Fruit fly (Drosophila melanogaster) whole organism, embryonic: ENCODE results near the gene cno.

Experiments used
- Bgb ChIP-seq: fragments of 200-800 bp; sonication (Bioruptor generic); IDR thresholded peaks from 2 replicates; pipeline ENCODE4 v1.3.6; 2022; ENCODE audit warnings: missing biosample characterization, missing genetic modification characterization; ENCODE audit not compliant: partially characterized antibody
- CG10267 ChIP-seq: fragments of 200-800 bp; sonication (Bioruptor generic); optimal IDR thresholded peaks from 2 replicates; lab custom pipeline; 2018; ENCODE audit warnings: missing biosample characterization, mild to moderate bottlenecking, missing genetic modification characterization, moderate library complexity
- CG11504 ChIP-seq: fragments of 200-800 bp; sonication (Bioruptor generic); optimal IDR thresholded peaks from 3 replicates; lab custom pipeline; 2019; ENCODE audit warnings: missing biosample characterization, mild to moderate bottlenecking, missing genetic modification characterization, moderate library complexity
- CG12236 ChIP-seq: fragments of 200-800 bp; sonication (Bioruptor generic); optimal IDR thresholded peaks from 2 replicates; lab custom pipeline; 2016; ENCODE audit warnings: missing biosample characterization, missing genetic modification characterization
- CG13775 ChIP-seq: fragments of 200-800 bp; sonication (Bioruptor generic); optimal IDR thresholded peaks from 3 replicates; lab custom pipeline; 2017; ENCODE audit warnings: missing biosample characterization, mild to moderate bottlenecking, missing genetic modification characterization
- CG15269 ChIP-seq: fragments of 200-800 bp; sonication (Bioruptor generic); optimal IDR thresholded peaks from 2 replicates; lab custom pipeline; 2018; ENCODE audit warnings: missing biosample characterization, mild to moderate bottlenecking, missing genetic modification characterization, moderate library complexity
- CG15479 ChIP-seq: fragments of 200-800 bp; sonication (Bioruptor generic); optimal IDR thresholded peaks from 3 replicates; lab custom pipeline; 2019; ENCODE audit warnings: missing biosample characterization, mild to moderate bottlenecking, missing genetic modification characterization, moderate library complexity
- CG15514 ChIP-seq: fragments of 200-800 bp; sonication (Bioruptor generic); optimal IDR thresholded peaks from 3 replicates; lab custom pipeline; 2017; ENCODE audit warnings: missing biosample characterization, missing genetic modification characterization, mild to moderate bottlenecking, moderate library complexity, missing genetic modification reagents
- CG16863 ChIP-seq: fragments of 200-800 bp; sonication (Bioruptor generic); optimal IDR thresholded peaks from 3 replicates; lab custom pipeline; 2016; ENCODE audit warnings: missing biosample characterization, missing genetic modification characterization
- CG17186 ChIP-seq: fragments of 200-800 bp; sonication (Bioruptor generic); optimal IDR thresholded peaks from 3 replicates; lab custom pipeline; 2017; ENCODE audit warnings: missing biosample characterization, missing genetic modification reagents, missing genetic modification characterization
- CG17385 ChIP-seq: fragments of 200-800 bp; sonication (Bioruptor generic); optimal IDR thresholded peaks from 3 replicates; lab custom pipeline; 2018; ENCODE audit warnings: missing biosample characterization, mild to moderate bottlenecking, missing genetic modification characterization
- CG18011 ChIP-seq: fragments of 200-800 bp; sonication (Bioruptor generic); optimal IDR thresholded peaks from 2 replicates; lab custom pipeline; 2017; ENCODE audit warnings: missing biosample characterization, missing genetic modification characterization, mild to moderate bottlenecking, moderate library complexity, missing genotype
- CG18262 ChIP-seq: fragments of 200-800 bp; optimal IDR thresholded peaks from 3 replicates; lab custom pipeline; 2019; ENCODE audit warnings: missing biosample characterization, mild to moderate bottlenecking, missing genetic modification characterization, moderate library complexity
- CG18599 ChIP-seq: fragments of 200-800 bp; sonication (Bioruptor generic); optimal IDR thresholded peaks from 3 replicates; lab custom pipeline; 2017; ENCODE audit warnings: missing biosample characterization, missing genetic modification characterization, mild to moderate bottlenecking, moderate library complexity, missing genetic modification reagents
- CG2712 ChIP-seq: fragments of 200-800 bp; optimal IDR thresholded peaks from 3 replicates; lab custom pipeline; 2019; ENCODE audit warnings: missing biosample characterization, mild to moderate bottlenecking, missing genetic modification characterization, moderate library complexity
- CG5953 ChIP-seq: fragments of 200-800 bp; sonication (Bioruptor generic); IDR thresholded peaks from 2 replicates; pipeline ENCODE4 v1.3.6; 2022; ENCODE audit warnings: missing biosample characterization, missing genetic modification characterization
- CG8281 ChIP-seq: fragments of 200-800 bp; sonication (Bioruptor generic); optimal IDR thresholded peaks from 2 replicates; lab custom pipeline; 2018; ENCODE audit warnings: missing biosample characterization, mild to moderate bottlenecking, missing genetic modification characterization, moderate library complexity
- Dip3 ChIP-seq: fragments of 200-800 bp; sonication (Bioruptor generic); optimal IDR thresholded peaks from 3 replicates; lab custom pipeline; 2016; ENCODE audit warnings: missing biosample characterization, missing genetic modification characterization
- Doc3 ChIP-seq: fragments of 200-800 bp; sonication (Bioruptor generic); IDR thresholded peaks from 3 replicates; pipeline ENCODE4 v1.3.6; 2022; ENCODE audit warnings: missing biosample characterization, missing genetic modification characterization; ENCODE audit not compliant: partially characterized antibody
- H2.0 ChIP-seq: fragments of 200-800 bp; sonication (Bioruptor generic); IDR thresholded peaks from 2 replicates; pipeline ENCODE4 v1.3.6; 2022; ENCODE audit warnings: missing biosample characterization, missing genetic modification characterization
- HHEX ChIP-seq: fragments of 200-800 bp; sonication (Bioruptor generic); optimal IDR thresholded peaks from 3 replicates; lab custom pipeline; 2017; ENCODE audit warnings: missing biosample characterization, mild to moderate bottlenecking, missing genetic modification characterization, missing genetic modification reagents
- Hey ChIP-seq: fragments of 200-800 bp; sonication (Bioruptor generic); optimal IDR thresholded peaks from 3 replicates; lab custom pipeline; 2018; ENCODE audit warnings: missing biosample characterization, mild to moderate bottlenecking, missing genetic modification characterization
- Nf-YB ChIP-seq: fragments of 200-800 bp; sonication (Bioruptor generic); optimal IDR thresholded peaks from 3 replicates; lab custom pipeline; 2019; ENCODE audit warnings: missing biosample characterization, mild to moderate bottlenecking, missing genetic modification characterization, moderate library complexity
- Oaz ChIP-seq: fragments of 200-800 bp; sonication (Bioruptor generic); IDR thresholded peaks from 2 replicates; pipeline ENCODE4 v1.3.6; 2022; ENCODE audit warnings: missing biosample characterization, missing genetic modification characterization
- Optix ChIP-seq: fragments of 200-800 bp; sonication (Bioruptor generic); IDR thresholded peaks from 3 replicates; pipeline ENCODE4 v1.3.6; 2022; ENCODE audit warnings: missing biosample characterization, missing genetic modification characterization
- PHDP ChIP-seq: fragments of 200-800 bp; sonication (Bioruptor generic); optimal IDR thresholded peaks from 3 replicates; lab custom pipeline; 2018; ENCODE audit warnings: missing biosample characterization, mild to moderate bottlenecking, missing genetic modification characterization, moderate library complexity
- Six4 ChIP-seq: fragments of 200-800 bp; sonication (Bioruptor generic); optimal IDR thresholded peaks from 2 replicates; lab custom pipeline; 2016; ENCODE audit warnings: missing biosample characterization, missing genetic modification characterization
- amos ChIP-seq: fragments of 200-800 bp; sonication (Bioruptor generic); IDR thresholded peaks from 2 replicates; pipeline ENCODE4 v1.3.6; 2022; ENCODE audit warnings: missing biosample characterization, missing genetic modification characterization; ENCODE audit not compliant: partially characterized antibody
- ap ChIP-seq: fragments of 200-800 bp; sonication (Bioruptor generic); IDR thresholded peaks from 2 replicates; pipeline ENCODE4 v1.3.6; 2022; ENCODE audit warnings: missing biosample characterization, missing genetic modification characterization
- az2 ChIP-seq: fragments of 200-800 bp; sonication (Bioruptor generic); optimal IDR thresholded peaks from 3 replicates; lab custom pipeline; 2016; ENCODE audit warnings: missing biosample characterization, missing genetic modification characterization
- bcd ChIP-seq: fragments of 200-800 bp; sonication (Bioruptor generic); optimal IDR thresholded peaks from 2 replicates; lab custom pipeline; 2017; ENCODE audit warnings: missing biosample characterization, mild to moderate bottlenecking, missing genetic modification characterization
- emc ChIP-seq: fragments of 200-800 bp; sonication (Bioruptor generic); optimal IDR thresholded peaks from 2 replicates; lab custom pipeline; 2016; ENCODE audit warnings: missing biosample characterization, missing genetic modification characterization
- en ChIP-seq: fragments of 200-800 bp; sonication (Bioruptor generic); optimal IDR thresholded peaks from 2 replicates; lab custom pipeline; 2016; ENCODE audit warnings: missing biosample characterization, missing genetic modification characterization
- gsb ChIP-seq: fragments of 200-800 bp; sonication (Bioruptor generic); IDR thresholded peaks from 2 replicates; pipeline ENCODE4 v1.3.6; 2022; ENCODE audit warnings: missing biosample characterization, missing genetic modification characterization
- lola ChIP-seq, 3 experiments: fragments of >200 bp in 2 of 3; fragments of 200-800 bp in 1 of 3; sonication (Bioruptor generic) in 1 of 3; optimal IDR thresholded peaks; 2 replicates each; lab custom pipeline; 2017 to 2019; ENCODE audit warnings: missing biosample characterization in 3 of 3, missing genetic modification characterization in 3 of 3, mild to moderate bottlenecking in 1 of 3, moderate library complexity in 1 of 3
- luna ChIP-seq: fragments of 200-800 bp; sonication (Bioruptor generic); optimal IDR thresholded peaks from 2 replicates; lab custom pipeline; 2016; ENCODE audit warnings: missing biosample characterization, missing genetic modification characterization
- mirr ChIP-seq: fragments of 200-800 bp; sonication (Bioruptor generic); optimal IDR thresholded peaks from 3 replicates; lab custom pipeline; 2018; ENCODE audit warnings: missing biosample characterization, mild to moderate bottlenecking, missing genetic modification characterization
- nerfin-1 ChIP-seq: fragments of 200-800 bp; sonication (Bioruptor generic); optimal IDR thresholded peaks from 3 replicates; lab custom pipeline; 2019; ENCODE audit warnings: missing biosample characterization, mild to moderate bottlenecking, missing genetic modification characterization, moderate library complexity
- oc ChIP-seq: fragments of 200-800 bp; sonication (Bioruptor generic); optimal IDR thresholded peaks from 2 replicates; lab custom pipeline; 2018; ENCODE audit warnings: missing biosample characterization, mild to moderate bottlenecking, missing genetic modification characterization, moderate library complexity
- pan ChIP-seq, 4 experiments: fragments of >200 bp in 3 of 4; fragments of 200-800 bp in 1 of 4; sonication (Bioruptor generic) in 1 of 4; optimal IDR thresholded peaks in 3 of 4; IDR thresholded peaks in 1 of 4; 2 replicates each; pipeline versions ENCODE4 v1.3.6 to Lab custom; 2017 to 2022; ENCODE audit warnings: missing biosample characterization in 2 of 4, missing genetic modification characterization in 2 of 4, mixed read lengths in 1 of 4
- phol ChIP-seq: fragments of 200-800 bp; sonication (Bioruptor generic); optimal IDR thresholded peaks from 3 replicates; lab custom pipeline; 2018; ENCODE audit warnings: missing biosample characterization, mild to moderate bottlenecking, missing genetic modification characterization, moderate library complexity
- ro ChIP-seq: fragments of 200-800 bp; sonication (Bioruptor generic); IDR thresholded peaks from 2 replicates; pipeline ENCODE4 v1.3.6; 2022; ENCODE audit warnings: missing biosample characterization, missing genetic modification characterization
- run ChIP-seq: fragments of 200-800 bp; sonication (Bioruptor generic); optimal IDR thresholded peaks from 3 replicates; lab custom pipeline; 2018; ENCODE audit warnings: missing biosample characterization, mild to moderate bottlenecking, missing genetic modification characterization
- slou ChIP-seq: fragments of 200-800 bp; sonication (Bioruptor generic); optimal IDR thresholded peaks from 3 replicates; lab custom pipeline; 2016; ENCODE audit warnings: missing biosample characterization, missing genetic modification characterization
- so ChIP-seq: fragments of 200-800 bp; sonication (Bioruptor generic); IDR thresholded peaks from 3 replicates; pipeline ENCODE4 v1.3.6; 2022; ENCODE audit warnings: missing biosample characterization, missing genetic modification characterization
- sob ChIP-seq: fragments of 200-800 bp; sonication (Bioruptor generic); IDR thresholded peaks from 2 replicates; pipeline ENCODE4 v1.3.6; 2022; ENCODE audit warnings: missing biosample characterization, missing genetic modification characterization
- tio ChIP-seq: fragments of 200-800 bp; sonication (Bioruptor generic); optimal IDR thresholded peaks from 2 replicates; lab custom pipeline; 2017; ENCODE audit warnings: missing biosample characterization, missing genetic modification characterization, inconsistent platforms
- toy ChIP-seq: fragments of 200-800 bp; sonication (Bioruptor generic); IDR thresholded peaks from 2 replicates; pipeline ENCODE4 v1.3.6; 2022; ENCODE audit warnings: missing biosample characterization, missing genetic modification characterization
- vvl ChIP-seq: fragments of 200-800 bp; sonication (Bioruptor generic); IDR thresholded peaks from 2 replicates; pipeline ENCODE4 v1.3.6; 2022; ENCODE audit warnings: missing biosample characterization, missing genetic modification characterization

Gene cno

DNA sequence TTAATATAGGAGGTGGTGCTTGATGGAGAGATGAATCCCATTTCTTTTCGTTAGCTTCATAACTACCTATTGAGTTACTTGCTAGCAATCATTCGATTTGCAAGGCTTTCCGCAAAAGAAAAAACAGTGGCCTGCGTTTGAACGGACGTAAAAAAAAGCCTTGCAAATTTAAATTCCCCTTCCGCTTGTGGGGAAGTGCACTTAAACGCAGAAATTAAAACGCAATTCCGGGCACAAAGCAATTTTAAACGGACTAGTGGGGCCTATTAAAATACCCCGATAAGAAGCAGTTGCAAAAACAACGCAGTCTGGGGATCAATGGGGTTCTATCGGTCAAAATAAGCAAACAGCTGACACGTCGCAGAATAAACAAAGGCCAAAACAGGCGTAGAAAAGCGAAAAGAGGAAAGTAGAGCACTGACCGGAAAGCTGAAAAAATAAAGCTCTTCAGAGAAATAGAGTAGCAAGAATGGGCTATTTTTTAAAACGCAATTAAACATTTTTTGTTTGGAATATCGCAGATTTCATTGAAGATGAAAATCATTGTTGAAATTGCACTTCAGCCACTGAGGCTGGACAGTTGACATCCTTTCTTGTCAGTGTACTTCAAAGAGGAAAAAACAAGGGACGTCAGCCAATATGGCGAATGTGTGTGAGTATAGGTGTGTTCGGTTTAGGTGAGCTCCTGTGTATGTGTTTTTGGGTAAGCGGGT is 33.4 kb upstream of the cno start (continued):
- peak; percentile 5 for TF ChIP-seq Dip3 (GFP tag; lab: Kevin White, UChicago)
- no peak for TF ChIP-seq sob
- TF ChIP-seq CG15269 (tag; lab: Kevin White, UChicago): peak; percentile 26
- no peak for TF ChIP-seq CG2712 (tag; lab: Kevin White, UChicago)
- no peak for TF ChIP-seq toy
- TF ChIP-seq H2.0 (GFP tag; lab: Robert Waterston, UW): 0 out of 2 replicates have a peak, but pooled peaks have one; percentile 11
- TF ChIP-seq run (tag; lab: Kevin White, UChicago): no peak
- TF ChIP-seq HHEX (GFP tag; lab: Kevin White, UChicago): no peak
- no peak for TF ChIP-seq lola (GFP tag; optimal IDR thresholded peaks at IDR 0.05; lab: Kevin White, UChicago)
- TF ChIP-seq CG15479 (GFP tag; lab: Kevin White, UChicago): no peak
- no peak for TF ChIP-seq ro
- TF ChIP-seq en (GFP tag; lab: Kevin White, UChicago): no peak
- no peak for TF ChIP-seq bcd (GFP tag; lab: Kevin White, UChicago)
- no peak for TF ChIP-seq CG17385
- no peak for TF ChIP-seq mirr (GFP tag; lab: Kevin White, UChicago)
- no peak for TF ChIP-seq oc (tag; lab: Kevin White, UChicago)
- TF ChIP-seq CG10267: no peak
- TF ChIP-seq CG18599 (GFP tag; lab: Kevin White, UChicago): no peak
- no peak for TF ChIP-seq Nf-YB (GFP tag; lab: Kevin White, UChicago)
- no peak for TF ChIP-seq az2
- no peak for TF ChIP-seq ap (GFP tag; lab: Robert Waterston, UW)
- no peak for TF ChIP-seq gsb (GFP tag; lab: Robert Waterston, UW)
- no peak for TF ChIP-seq Bgb (GFP tag; lab: Robert Waterston, UW)
- TF ChIP-seq luna: no peak
- no peak for TF ChIP-seq CG5953 (GFP tag; lab: Robert Waterston, UW)
- TF ChIP-seq CG8281 (tag; lab: Kevin White, UChicago): no peak
- no peak for TF ChIP-seq CG17186 (GFP tag; lab: Kevin White, UChicago)
- TF ChIP-seq amos (GFP tag; lab: Robert Waterston, UW): no peak
- no peak for TF ChIP-seq Hey (tag; lab: Kevin White, UChicago)
- TF ChIP-seq phol (tag; lab: Kevin White, UChicago): peak; percentile 72
- no peak for TF ChIP-seq CG18262
- no peak for TF ChIP-seq CG12236 (GFP tag; lab: Kevin White, UChicago)
- no peak for TF ChIP-seq slou (GFP tag; lab: Kevin White, UChicago)
- TF ChIP-seq Doc3 (GFP tag; lab: Robert Waterston, UW): no peak
- TF ChIP-seq emc: no peak
- TF ChIP-seq Six4 (GFP tag; lab: Kevin White, UChicago): no peak
- TF ChIP-seq CG11504 (tag; lab: Kevin White, UChicago): peak; percentile 5
- TF ChIP-seq CG13775 (GFP tag; lab: Kevin White, UChicago): no peak
- no peak for TF ChIP-seq so (GFP tag; lab: Robert Waterston, UW)
- TF ChIP-seq PHDP (tag; lab: Kevin White, UChicago): no peak
- no peak for TF ChIP-seq nerfin-1 (tag; lab: Kevin White, UChicago)
- peak; percentile 20 for TF ChIP-seq tio
- no peak for TF ChIP-seq Oaz
- TF ChIP-seq Optix (GFP tag; lab: Robert Waterston, UW): no peak
- TF ChIP-seq CG16863 (GFP tag; lab: Kevin White, UChicago): no peak
- no peak for TF ChIP-seq CG15514 (GFP tag; lab: Kevin White, UChicago)
- no peak for TF ChIP-seq vvl
- TF ChIP-seq pan (optimal IDR thresholded peaks at IDR 0.05; lab: Kevin White, UChicago): no peak
- TF ChIP-seq pan (GFP tag; optimal IDR thresholded peaks at IDR 0.05 in 1 of 2, IDR thresholded peaks at IDR 0.05 in 1 of 2): peak in 1 of 2 experiments; percentile 27
- no peak for TF ChIP-seq CG18011
